Fruit fly (Drosophila melanogaster) whole organism, embryonic: ENCODE measurements around the gene Jon65Aiii.
A peak's percentile ranks its signal among the peaks of the same experiment; 100 is the strongest.

Source experiments
- ATbp ChIP-seq: fragments of 200-800 bp; sonication (Bioruptor generic); optimal IDR thresholded peaks from 2 replicates; lab custom pipeline; 2017; ENCODE audit warnings: missing biosample characterization, mild to moderate bottlenecking, missing genetic modification characterization, missing genetic modification reagents
- CG12942 ChIP-seq: fragments of 200-800 bp; sonication (Bioruptor generic); optimal IDR thresholded peaks from 3 replicates; lab custom pipeline; 2016; ENCODE audit warnings: missing biosample characterization, missing genetic modification characterization
- CG1602 ChIP-seq: fragments of 200-800 bp; sonication (Bioruptor generic); optimal IDR thresholded peaks from 3 replicates; lab custom pipeline; 2016; ENCODE audit warnings: missing biosample characterization, missing genetic modification characterization
- CG16779 ChIP-seq: fragments of 200-800 bp; sonication (Bioruptor generic); IDR thresholded peaks from 2 replicates; pipeline ENCODE4 v1.3.6; 2022; ENCODE audit warnings: missing biosample characterization, missing genetic modification characterization
- CG17359 ChIP-seq: fragments of 200-800 bp; sonication (Bioruptor generic); optimal IDR thresholded peaks from 3 replicates; lab custom pipeline; 2018; ENCODE audit warnings: missing biosample characterization, mild to moderate bottlenecking, missing genetic modification characterization, moderate library complexity
- CG1832 ChIP-seq: fragments of 200-800 bp; sonication (Bioruptor generic); optimal IDR thresholded peaks from 2 replicates; lab custom pipeline; 2017; ENCODE audit warnings: missing biosample characterization, mild to moderate bottlenecking, missing genetic modification characterization, inconsistent platforms
- CG18619 ChIP-seq: fragments of 200-800 bp; sonication (Bioruptor generic); optimal IDR thresholded peaks from 3 replicates; lab custom pipeline; 2017; ENCODE audit warnings: missing biosample characterization, mild to moderate bottlenecking, missing genetic modification characterization
- CG31388 ChIP-seq: fragments of 200-800 bp; sonication (Bioruptor generic); optimal IDR thresholded peaks from 2 replicates; lab custom pipeline; 2016; ENCODE audit warnings: missing biosample characterization, missing genetic modification characterization
- CG3847 ChIP-seq: fragments of 200-800 bp; sonication (Bioruptor generic); IDR thresholded peaks from 2 replicates; pipeline ENCODE4 v1.3.6; 2022; ENCODE audit warnings: missing biosample characterization, missing genetic modification characterization
- CG4820 ChIP-seq: fragments of 200-800 bp; sonication (Bioruptor generic); optimal IDR thresholded peaks from 3 replicates; lab custom pipeline; 2016; ENCODE audit warnings: missing biosample characterization, missing genetic modification characterization
- CG7963 ChIP-seq: fragments of 200-800 bp; sonication (Bioruptor generic); IDR thresholded peaks from 3 replicates; pipeline ENCODE4 v1.3.6; 2022; ENCODE audit warnings: missing biosample characterization, missing genetic modification characterization; ENCODE audit not compliant: partially characterized antibody
- CG8388 ChIP-seq: fragments of 200-800 bp; sonication (Bioruptor generic); optimal IDR thresholded peaks from 2 replicates; lab custom pipeline; 2019; ENCODE audit warnings: missing biosample characterization, mild to moderate bottlenecking, missing genetic modification characterization, moderate library complexity
- CG9215 ChIP-seq: fragments of 200-800 bp; sonication (Bioruptor generic); IDR thresholded peaks from 2 replicates; pipeline ENCODE4 v1.3.6; 2022; ENCODE audit warnings: missing biosample characterization, missing genetic modification characterization
- CG9437 ChIP-seq: fragments of 200-800 bp; sonication (Bioruptor generic); optimal IDR thresholded peaks from 2 replicates; lab custom pipeline; 2018; ENCODE audit warnings: missing biosample characterization, mild to moderate bottlenecking, missing genetic modification characterization
- CG9727 ChIP-seq: fragments of 200-800 bp; sonication (Bioruptor generic); optimal IDR thresholded peaks from 3 replicates; lab custom pipeline; 2017; ENCODE audit warnings: missing biosample characterization, mild to moderate bottlenecking, missing genetic modification characterization
- CTCF ChIP-seq: fragments of 200-800 bp; sonication (Bioruptor generic); optimal IDR thresholded peaks from 2 replicates; lab custom pipeline; 2017; ENCODE audit warnings: missing biosample characterization, mild to moderate bottlenecking, missing genetic modification characterization, moderate library complexity
- D ChIP-seq, 2 experiments: fragments of 200-800 bp in 1 of 2; fragments of >200 bp in 1 of 2; sonication (Bioruptor generic) in 1 of 2; optimal IDR thresholded peaks; 2 replicates in 1 of 2; 3 replicates in 1 of 2; lab custom pipeline; 2017; ENCODE audit warnings: mild to moderate bottlenecking in 1 of 2, missing biosample characterization in 1 of 2, missing genetic modification characterization in 1 of 2, missing genetic modification reagents in 1 of 2
- Dip3 ChIP-seq: fragments of 200-800 bp; sonication (Bioruptor generic); optimal IDR thresholded peaks from 3 replicates; lab custom pipeline; 2016; ENCODE audit warnings: missing biosample characterization, missing genetic modification characterization
- E2f2 ChIP-seq: fragments of 200-800 bp; sonication (Bioruptor generic); IDR thresholded peaks from 2 replicates; pipeline ENCODE4 v1.3.6; 2022; ENCODE audit warnings: missing biosample characterization, missing genetic modification characterization
- Fer1 ChIP-seq: fragments of 200-800 bp; sonication (Bioruptor generic); optimal IDR thresholded peaks from 2 replicates; lab custom pipeline; 2017; ENCODE audit warnings: missing biosample characterization, mild to moderate bottlenecking, missing genetic modification characterization
- GATAe ChIP-seq: fragments of 200-800 bp; sonication (Bioruptor generic); conservative IDR thresholded peaks from 2 replicates; pipeline ENCODE4 v1.3.6; 2022; ENCODE audit warnings: missing biosample characterization, missing genetic modification characterization
- HmgD ChIP-seq: fragments of 200-800 bp; sonication (Bioruptor generic); optimal IDR thresholded peaks from 3 replicates; lab custom pipeline; 2016; ENCODE audit warnings: missing biosample characterization, missing genetic modification characterization
- Hr39 ChIP-seq: fragments of >200 bp; optimal IDR thresholded peaks from 2 replicates; lab custom pipeline; 2017
- Lim3 ChIP-seq: fragments of 200-800 bp; sonication (Bioruptor generic); IDR thresholded peaks from 2 replicates; pipeline ENCODE4 v1.3.6; 2022; ENCODE audit warnings: missing biosample characterization, missing genetic modification characterization
- MBD-R2 ChIP-seq: fragments of 200-800 bp; sonication (Bioruptor generic); IDR thresholded peaks from 2 replicates; pipeline ENCODE4 v1.3.6; 2022; ENCODE audit warnings: missing biosample characterization, missing genetic modification characterization
- Mad ChIP-seq: fragments of 200-800 bp; sonication (Bioruptor generic); optimal IDR thresholded peaks from 2 replicates; lab custom pipeline; 2016; ENCODE audit warnings: missing biosample characterization, missing genetic modification characterization
- Mes4 ChIP-seq: fragments of 200-800 bp; sonication (Bioruptor generic); optimal IDR thresholded peaks from 2 replicates; lab custom pipeline; 2016; ENCODE audit warnings: missing biosample characterization, missing genetic modification characterization
- NC2α ChIP-seq: fragments of 200-800 bp; sonication (Bioruptor generic); optimal IDR thresholded peaks from 2 replicates; lab custom pipeline; 2016; ENCODE audit warnings: missing biosample characterization, missing genetic modification characterization
- NC2β ChIP-seq: fragments of 200-800 bp; sonication (Bioruptor generic); optimal IDR thresholded peaks from 2 replicates; lab custom pipeline; 2016; ENCODE audit warnings: missing biosample characterization, missing genetic modification characterization
- Ravus ChIP-seq: fragments of 200-800 bp; sonication (Bioruptor generic); IDR thresholded peaks from 2 replicates; pipeline ENCODE4 v1.3.6; 2022; ENCODE audit warnings: missing biosample characterization, missing genetic modification characterization
- Side ChIP-seq: fragments of 200-800 bp; sonication (Bioruptor generic); optimal IDR thresholded peaks from 2 replicates; lab custom pipeline; 2016; ENCODE audit warnings: missing biosample characterization, missing genetic modification characterization
- Sox102F ChIP-seq: fragments of 200-800 bp; sonication (Bioruptor generic); optimal IDR thresholded peaks from 2 replicates; lab custom pipeline; 2018; ENCODE audit warnings: missing biosample characterization, mild to moderate bottlenecking, missing genetic modification characterization, moderate library complexity
- Sry-δ ChIP-seq: fragments of 200-800 bp; sonication (Bioruptor generic); optimal IDR thresholded peaks from 2 replicates; lab custom pipeline; 2016; ENCODE audit warnings: missing biosample characterization, missing genetic modification characterization
- abd-A ChIP-seq: fragments of 200-800 bp; sonication (Bioruptor generic); optimal IDR thresholded peaks from 3 replicates; lab custom pipeline; 2019; ENCODE audit warnings: missing biosample characterization, mild to moderate bottlenecking, missing genetic modification characterization, moderate library complexity
- ap ChIP-seq: fragments of 200-800 bp; sonication (Bioruptor generic); IDR thresholded peaks from 2 replicates; pipeline ENCODE4 v1.3.6; 2022; ENCODE audit warnings: missing biosample characterization, missing genetic modification characterization
- chm ChIP-seq: fragments of 200-800 bp; sonication (Bioruptor generic); IDR thresholded peaks from 2 replicates; pipeline ENCODE4 v1.3.6; 2022; ENCODE audit warnings: missing biosample characterization, missing genetic modification characterization
- ci ChIP-seq: fragments of 200-800 bp; sonication (Bioruptor generic); IDR thresholded peaks from 3 replicates; pipeline ENCODE4 v1.3.6; 2022; ENCODE audit warnings: missing biosample characterization, missing genetic modification characterization
- dimm ChIP-seq: fragments of 200-800 bp; sonication (Bioruptor generic); IDR thresholded peaks from 2 replicates; pipeline ENCODE4 v1.3.6; 2022; ENCODE audit warnings: missing biosample characterization, missing genetic modification characterization
- ems ChIP-seq: fragments of 200-800 bp; sonication (Bioruptor generic); optimal IDR thresholded peaks from 3 replicates; lab custom pipeline; 2016; ENCODE audit warnings: missing biosample characterization, missing genetic modification characterization
- ftz-f1 ChIP-seq: fragments of 200-800 bp; sonication (Bioruptor generic); optimal IDR thresholded peaks from 2 replicates; lab custom pipeline; 2016; ENCODE audit warnings: missing biosample characterization, missing genetic modification characterization
- gce ChIP-seq: fragments of 200-800 bp; sonication (Bioruptor generic); IDR thresholded peaks from 3 replicates; pipeline ENCODE4 v1.3.6; 2022; ENCODE audit warnings: missing biosample characterization, missing genetic modification characterization
- gcm ChIP-seq: fragments of 200-800 bp; sonication (Bioruptor generic); optimal IDR thresholded peaks from 2 replicates; lab custom pipeline; 2019; ENCODE audit warnings: missing biosample characterization, mild to moderate bottlenecking, missing genetic modification characterization, moderate library complexity
- gem ChIP-seq: fragments of 200-800 bp; sonication (Bioruptor generic); optimal IDR thresholded peaks from 2 replicates; lab custom pipeline; 2019; ENCODE audit warnings: missing biosample characterization, mild to moderate bottlenecking, missing genetic modification characterization, moderate library complexity
- jigr1 ChIP-seq: fragments of 200-800 bp; sonication (Bioruptor generic); IDR thresholded peaks from 3 replicates; pipeline ENCODE4 v1.3.6; 2022; ENCODE audit warnings: missing biosample characterization, missing genetic modification characterization
- lbe ChIP-seq: fragments of 200-800 bp; sonication (Bioruptor generic); optimal IDR thresholded peaks from 2 replicates; lab custom pipeline; 2016; ENCODE audit warnings: missing biosample characterization, mild to moderate bottlenecking, missing genetic modification characterization
- lmd ChIP-seq: fragments of 200-800 bp; sonication (Bioruptor generic); IDR thresholded peaks from 2 replicates; pipeline ENCODE4 v1.3.6; 2022; ENCODE audit warnings: missing biosample characterization, missing genetic modification characterization
- mirr ChIP-seq: fragments of 200-800 bp; sonication (Bioruptor generic); optimal IDR thresholded peaks from 3 replicates; lab custom pipeline; 2018; ENCODE audit warnings: missing biosample characterization, mild to moderate bottlenecking, missing genetic modification characterization
- p53 ChIP-seq: fragments of 200-800 bp; sonication (Bioruptor generic); optimal IDR thresholded peaks from 2 replicates; lab custom pipeline; 2016; ENCODE audit warnings: missing biosample characterization, missing genetic modification characterization
- prd ChIP-seq, 3 experiments: fragments of >200 bp in 2 of 3; fragments of 200-800 bp in 1 of 3; sonication (Bioruptor generic) in 1 of 3; optimal IDR thresholded peaks in 2 of 3; IDR thresholded peaks in 1 of 3; 2 replicates in 2 of 3; 3 replicates in 1 of 3; pipeline versions ENCODE4 v1.3.6 to Lab custom; 2017 to 2022; ENCODE audit warnings: missing biosample characterization in 1 of 3, missing genetic modification characterization in 1 of 3
- salm ChIP-seq: fragments of 200-800 bp; sonication (Bioruptor generic); optimal IDR thresholded peaks from 2 replicates; lab custom pipeline; 2018; ENCODE audit warnings: missing biosample characterization, mild to moderate bottlenecking, missing genetic modification characterization
- tgo ChIP-seq: fragments of 200-800 bp; sonication (Bioruptor generic); IDR thresholded peaks from 3 replicates; pipeline ENCODE4 v1.3.6; 2022; ENCODE audit warnings: missing biosample characterization, missing genetic modification characterization
- tx ChIP-seq: fragments of 200-800 bp; sonication (Bioruptor generic); optimal IDR thresholded peaks from 2 replicates; lab custom pipeline; 2016; ENCODE audit warnings: missing biosample characterization, missing genetic modification characterization
- vfl ChIP-seq: fragments of 200-800 bp; sonication (Bioruptor generic); optimal IDR thresholded peaks from 2 replicates; lab custom pipeline; 2016; ENCODE audit warnings: missing biosample characterization, missing genetic modification characterization

The Jon65Aiii gene

DNA sequence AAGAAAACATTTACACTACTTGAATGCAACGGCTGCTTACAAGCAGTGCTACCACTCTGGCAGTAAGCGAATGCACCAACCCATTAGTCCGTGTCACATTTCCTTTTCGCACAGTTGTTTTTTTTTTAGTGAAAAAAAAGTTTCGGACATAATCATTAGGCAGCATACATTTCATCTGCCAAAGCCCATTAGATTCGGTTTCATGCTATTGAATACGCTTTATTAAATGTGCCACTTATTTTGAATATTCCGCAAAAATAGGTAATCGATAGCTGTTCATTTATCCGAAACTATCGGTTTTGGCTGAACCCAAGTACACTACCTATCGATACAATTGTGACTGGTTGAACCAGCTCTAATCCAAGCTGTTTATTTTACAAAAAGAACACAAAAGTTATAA is 4.2 kb downstream of the Jon65Aiii start, which contains the start of gene tant (continued):
- TF ChIP-seq Sry-δ (GFP tag; lab: Kevin White, UChicago) (peak; percentile 98), MBD-R2 (peak; percentile 51), CG9215 (GFP tag; lab: Robert Waterston, UW) (no peak), Dip3 (GFP tag; lab: Kevin White, UChicago) (no peak), CG31388 (GFP tag; lab: Kevin White, UChicago) (no peak), Mes4 (no peak), lbe (GFP tag; lab: Kevin White, UChicago) (no peak), D (optimal IDR thresholded peaks at IDR 0.05; lab: Kevin White, UChicago) (no peak), D (GFP tag; optimal IDR thresholded peaks at IDR 0.05; lab: Kevin White, UChicago) (no peak), dimm (GFP tag; lab: Robert Waterston, UW) (no peak), CG3847 (GFP tag; lab: Robert Waterston, UW) (no peak), NC2α (GFP tag; lab: Kevin White, UChicago) (no peak), Hr39 (lab: Kevin White, UChicago) (no peak), CG7963 (peak; percentile 72), Mad (GFP tag; lab: Kevin White, UChicago) (peak; percentile 2), GATAe (GFP tag; lab: Robert Waterston, UW) (no peak), p53 (GFP tag; lab: Kevin White, UChicago) (peak; percentile 19), CG12942 (GFP tag; lab: Kevin White, UChicago) (no peak), mirr (GFP tag; lab: Kevin White, UChicago) (no peak), CG9727 (GFP tag; lab: Kevin White, UChicago) (no peak), lmd (GFP tag; lab: Robert Waterston, UW) (no peak), E2f2 (GFP tag; lab: Robert Waterston, UW) (peak; percentile 84), Lim3 (GFP tag; lab: Robert Waterston, UW) (no peak), abd-A (tag; lab: Kevin White, UChicago) (no peak), gce (GFP tag; lab: Robert Waterston, UW) (no peak), salm (no peak), CG17359 (tag; lab: Kevin White, UChicago) (no peak), CG1602 (GFP tag; lab: Kevin White, UChicago) (no peak), chm (GFP tag; lab: Robert Waterston, UW) (no peak), CG8388 (no peak), HmgD (GFP tag; lab: Kevin White, UChicago) (peak; percentile 84), vfl (GFP tag; lab: Kevin White, UChicago) (no peak), prd (optimal IDR thresholded peaks at IDR 0.05; lab: Kevin White, UChicago) (no peak), prd (GFP tag; IDR thresholded peaks at IDR 0.05; lab: Robert Waterston, UW) (no peak), CG18619 (no peak), CTCF (GFP tag; lab: Kevin White, UChicago) (peak; percentile 68), CG9437 (GFP tag; lab: Kevin White, UChicago) (no peak), Sox102F (GFP tag; lab: Kevin White, UChicago) (no peak), CG1832 (GFP tag; lab: Kevin White, UChicago) (no peak), ATbp (GFP tag; lab: Kevin White, UChicago) (no peak), jigr1 (GFP tag; lab: Robert Waterston, UW) (no peak), NC2β (GFP tag; lab: Kevin White, UChicago) (no peak), ci (GFP tag; lab: Robert Waterston, UW) (no peak), Fer1 (GFP tag; lab: Kevin White, UChicago) (no peak), ap (GFP tag; lab: Robert Waterston, UW) (no peak), tgo (no peak), tx (no peak), Ravus (GFP tag; lab: Robert Waterston, UW) (no peak), CG4820 (no peak), CG16779 (GFP tag; lab: Robert Waterston, UW) (no peak), ems (GFP tag; lab: Kevin White, UChicago) (no peak), gcm (no peak), ftz-f1 (GFP tag; lab: Kevin White, UChicago) (no peak), gem (tag; lab: Kevin White, UChicago) (peak; percentile 13), Side (GFP tag; lab: Kevin White, UChicago) (peak; percentile 8)
